Worm (Caenorhabditis elegans) whole organism, young adult: ENCODE measurements around the gene sid-1.

ENCODE experiments used
- B0035.1 ChIP-seq: sonication (generic microtip); optimal IDR thresholded peaks from 2 replicates; lab custom pipeline; 2016; ENCODE audit warnings: missing genetic modification characterization, mild to moderate bottlenecking, missing compliant biosample characterization, missing genotype, missing genetic modification reagents
- Y53F4B.3 ChIP-seq: fragments of 200-800 bp; sonication (Bioruptor generic); IDR thresholded peaks from 2 replicates; pipeline ENCODE4 v1.3.6; 2022; ENCODE audit warnings: missing genetic modification reagents, missing genetic modification characterization, missing compliant biosample characterization
- athp-1 ChIP-seq: sonication (generic microtip); optimal IDR thresholded peaks from 2 replicates; lab custom pipeline; 2017; ENCODE audit warnings: mild to moderate bottlenecking, missing genetic modification characterization, missing compliant biosample characterization
- bed-2 ChIP-seq: fragments of 200-800 bp; sonication (Bioruptor generic); IDR thresholded peaks from 2 replicates; pipeline ENCODE4 v1.3.6; 2022; ENCODE audit warnings: missing genetic modification reagents, missing genetic modification characterization, missing compliant biosample characterization
- chd-7 ChIP-seq: sonication (generic microtip); optimal IDR thresholded peaks from 2 replicates; lab custom pipeline; 2016; ENCODE audit warnings: mild to moderate bottlenecking, missing genetic modification characterization, moderate library complexity, missing compliant biosample characterization
- hmg-1.2 ChIP-seq: fragments of 200-800 bp; sonication (Bioruptor generic); IDR thresholded peaks from 2 replicates; pipeline ENCODE4 v1.3.6; 2022; ENCODE audit warnings: missing genetic modification reagents, missing genetic modification characterization, missing compliant biosample characterization
- hrde-1 ChIP-seq: sonication (generic microtip); optimal IDR thresholded peaks from 2 replicates; lab custom pipeline; 2016; ENCODE audit warnings: missing genetic modification characterization, mild to moderate bottlenecking, missing compliant biosample characterization, moderate library complexity, missing genotype, missing genetic modification reagents, borderline replicate concordance
- lin-35 ChIP-seq, 3 experiments: fragments of 150-350 bp in 2 of 3; sonication (generic microtip) in 1 of 3; optimal IDR thresholded peaks; 2 replicates each; lab custom pipeline; 2014 to 2018; ENCODE audit warnings: missing biosample characterization in 3 of 3, missing genetic modification characterization in 3 of 3, missing genetic modification reagents in 3 of 3
- nfya-1 ChIP-seq: sonication (generic microtip); optimal IDR thresholded peaks from 2 replicates; lab custom pipeline; 2017; ENCODE audit warnings: antibody characterized with exemption, missing compliant biosample characterization, missing genetic modification characterization, borderline replicate concordance; ENCODE audit not compliant: insufficient read depth
- nhr-80 ChIP-seq: sonication (generic microtip); optimal IDR thresholded peaks from 2 replicates; lab custom pipeline; 2016; ENCODE audit warnings: missing genetic modification characterization, missing compliant biosample characterization
- snpc-3.4 ChIP-seq: sonication (generic microtip); optimal IDR thresholded peaks from 2 replicates; lab custom pipeline; 2017; ENCODE audit warnings: missing genetic modification characterization, mild to moderate bottlenecking, missing compliant biosample characterization, antibody characterized with exemption, moderate library complexity, missing genotype, missing genetic modification reagents
- xnd-1 ChIP-seq: sonication (generic microtip); optimal IDR thresholded peaks from 2 replicates; lab custom pipeline; 2016; ENCODE audit warnings: missing genotype, missing genetic modification reagents, missing genetic modification characterization, missing compliant biosample characterization

- TF ChIP-seq Y53F4B.3 (GFP tag; lab: Robert Waterston, UW) (no peak), B0035.1 (tag; lab: Kevin White, UChicago) (no peak), nfya-1 (no peak), hmg-1.2 (GFP tag; lab: Robert Waterston, UW) (no peak), lin-35 (GFP tag; optimal IDR thresholded peaks at IDR 0.05; lab: Kevin White, UChicago) (no peak), hrde-1 (no peak), nhr-80 (no peak), xnd-1 (tag; lab: Kevin White, UChicago) (no peak), athp-1 (tag; lab: Kevin White, UChicago) (no peak), bed-2 (GFP tag; lab: Robert Waterston, UW) (no peak), chd-7 (tag; lab: Kevin White, UChicago) (no peak), snpc-3.4 (tag; lab: Kevin White, UChicago) (no peak)
These were observed 31.1 kb downstream of the sid-1 start, which contains the start of gene srh-130 for ce11 chrV:5150880-5151279.
